Worm (Caenorhabditis elegans) whole organism, young adult: Measurements from ENCODE around the gene E01G4.6.

Source experiments
- Y79H2A.3 ChIP-seq: fragments of 200-800 bp; sonication (Bioruptor generic); conservative IDR thresholded peaks from 2 replicates; pipeline ENCODE4 v1.3.6; 2022; ENCODE audit warnings: missing genetic modification reagents, missing genetic modification characterization, missing compliant biosample characterization
- hsf-1 ChIP-seq: fragments of 200-800 bp; sonication (Bioruptor generic); IDR thresholded peaks from 2 replicates; pipeline ENCODE4 v1.3.6; 2022; ENCODE audit warnings: missing genetic modification reagents, missing genetic modification characterization, missing compliant biosample characterization
- nhr-90 ChIP-seq: sonication (generic microtip); optimal IDR thresholded peaks from 2 replicates; lab custom pipeline; 2016; ENCODE audit warnings: missing genotype, mild to moderate bottlenecking, missing genetic modification characterization, missing compliant biosample characterization

- TF ChIP-seq Y79H2A.3 (GFP tag; lab: Robert Waterston, UW) (no peak), nhr-90 (tag; lab: Kevin White, UChicago) (no peak), hsf-1 (GFP tag; lab: Robert Waterston, UW) (no peak)
These were observed 23.2 kb downstream of the E01G4.6 start for ce11 chrII:13505386-13505785.
